Fruit fly (Drosophila melanogaster) whole organism, wandering third instar larva: ENCODE measurements around the gene CG14565.

ENCODE experiments used
- jim ChIP-seq: fragments of 175-275, 200-325 bp; sonication (Bioruptor generic); optimal IDR thresholded peaks from 2 replicates; lab custom pipeline; 2016; ENCODE audit warnings: missing biosample characterization, mild to moderate bottlenecking, missing genetic modification characterization
- psq ChIP-seq: fragments of 200-800 bp; sonication (Bioruptor generic); optimal IDR thresholded peaks from 3 replicates; lab custom pipeline; 2017; ENCODE audit warnings: missing biosample characterization, mild to moderate bottlenecking, missing genetic modification characterization, moderate library complexity

DNA sequence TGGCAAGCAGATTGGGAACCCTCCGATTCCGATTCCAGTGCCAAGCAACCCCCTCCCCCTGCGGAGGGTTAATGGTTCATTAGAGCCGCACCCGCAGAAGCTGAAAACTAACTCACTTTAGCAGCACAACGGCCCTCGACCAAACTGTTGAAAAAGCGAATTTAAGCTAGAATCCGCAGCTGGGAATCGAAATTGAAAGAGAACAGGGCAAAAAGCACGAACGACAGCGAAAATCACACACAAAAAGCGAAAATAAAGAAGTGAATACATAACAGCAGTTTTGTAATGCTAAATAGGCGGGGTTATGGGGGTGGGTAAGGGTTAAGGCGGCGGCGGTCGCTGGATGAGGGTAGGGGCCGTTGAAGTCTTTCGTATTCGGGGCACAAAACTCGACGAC lies 16.3 kb downstream of the CG14565 start:
- TF ChIP-seq psq (no peak), jim (GFP tag; lab: Kevin White, UChicago) (no peak)
